Fruit fly (Drosophila melanogaster) whole organism, adult: ENCODE results near the gene CG13287.

Experiments used
- CG11617 ChIP-seq: fragments of 200-800 bp; sonication (Bioruptor generic); optimal IDR thresholded peaks from 2 replicates; lab custom pipeline; 2017; ENCODE audit warnings: mild to moderate bottlenecking, missing biosample characterization, missing genetic modification reagents, missing genetic modification characterization
- CG12768 ChIP-seq: fragments of 200-800 bp; sonication (Bioruptor generic); optimal IDR thresholded peaks from 2 replicates; lab custom pipeline; 2017; ENCODE audit warnings: missing biosample characterization, missing genetic modification characterization, mild to moderate bottlenecking, moderate library complexity, missing genetic modification reagents
- CG14711 ChIP-seq: fragments of 200-800 bp; sonication (Bioruptor generic); optimal IDR thresholded peaks from 2 replicates; lab custom pipeline; 2018; ENCODE audit warnings: missing biosample characterization, mild to moderate bottlenecking, missing genetic modification characterization, moderate library complexity
- CG1620 ChIP-seq: fragments of 200-800 bp; sonication (Bioruptor generic); optimal IDR thresholded peaks from 2 replicates; lab custom pipeline; 2016; ENCODE audit warnings: missing biosample characterization, missing genetic modification characterization
- CG33017 ChIP-seq: fragments of 200-800 bp; sonication (Bioruptor generic); optimal IDR thresholded peaks from 2 replicates; lab custom pipeline; 2018; ENCODE audit warnings: missing biosample characterization, mild to moderate bottlenecking, missing genetic modification characterization, moderate library complexity
- CG5204 ChIP-seq: fragments of 200-800 bp; sonication (Bioruptor generic); optimal IDR thresholded peaks from 2 replicates; lab custom pipeline; 2016; ENCODE audit warnings: missing biosample characterization, missing genetic modification characterization
- CG7045 ChIP-seq: fragments of 200-800 bp; sonication (Bioruptor generic); optimal IDR thresholded peaks from 2 replicates; lab custom pipeline; 2017; ENCODE audit warnings: missing biosample characterization, mild to moderate bottlenecking, missing genetic modification characterization
- CG7101 ChIP-seq: fragments of 200-800 bp; sonication (Bioruptor generic); optimal IDR thresholded peaks from 2 replicates; lab custom pipeline; 2018; ENCODE audit warnings: missing biosample characterization, mild to moderate bottlenecking, missing genetic modification characterization, moderate library complexity
- Clk ChIP-seq: fragments of 200-800 bp; sonication (Bioruptor generic); optimal IDR thresholded peaks from 2 replicates; lab custom pipeline; 2017; ENCODE audit warnings: missing biosample characterization, missing genetic modification characterization
- Crg-1 ChIP-seq: fragments of 200-800 bp; sonication (Bioruptor generic); optimal IDR thresholded peaks from 2 replicates; lab custom pipeline; 2016; ENCODE audit warnings: missing biosample characterization, missing genetic modification characterization
- Hr96 ChIP-seq: fragments of 200-800 bp; sonication (Bioruptor generic); optimal IDR thresholded peaks from 2 replicates; lab custom pipeline; 2016; ENCODE audit warnings: missing biosample characterization, missing genetic modification characterization
- Mnt ChIP-seq: fragments of 200-800 bp; sonication (Bioruptor generic); optimal IDR thresholded peaks from 2 replicates; lab custom pipeline; 2016; ENCODE audit warnings: missing biosample characterization, mild to moderate bottlenecking, missing genetic modification characterization
- bab1 ChIP-seq: fragments of 200-800 bp; sonication (Bioruptor generic); optimal IDR thresholded peaks from 3 replicates; lab custom pipeline; 2019; ENCODE audit warnings: missing biosample characterization, mild to moderate bottlenecking, missing genetic modification characterization, moderate library complexity
- cic ChIP-seq: fragments of 200-800 bp; sonication (Bioruptor generic); optimal IDR thresholded peaks from 2 replicates; lab custom pipeline; 2017; ENCODE audit warnings: missing biosample characterization, mild to moderate bottlenecking, missing genetic modification characterization, moderate library complexity
- cnc ChIP-seq, 2 experiments: fragments of >200 bp; optimal IDR thresholded peaks; 2 replicates each; lab custom pipeline; 2017
- kay ChIP-seq: fragments of 200-800 bp; sonication (Bioruptor generic); peaks from one replicate; lab custom pipeline; 2016; ENCODE audit warnings: missing biosample characterization, missing genetic modification characterization, borderline replicate concordance
- ovo ChIP-seq: fragments of 200-800 bp; sonication (Bioruptor generic); optimal IDR thresholded peaks from 2 replicates; lab custom pipeline; 2016; ENCODE audit warnings: missing biosample characterization, missing genetic modification characterization
- pad ChIP-seq: fragments of 200-800 bp; sonication (Bioruptor generic); optimal IDR thresholded peaks from 3 replicates; lab custom pipeline; 2017; ENCODE audit warnings: missing biosample characterization, missing genetic modification characterization, mild to moderate bottlenecking, moderate library complexity, missing genetic modification reagents
- tj ChIP-seq: fragments of 200-800 bp; sonication (Bioruptor generic); optimal IDR thresholded peaks from 3 replicates; lab custom pipeline; 2017; ENCODE audit warnings: missing biosample characterization, mild to moderate bottlenecking, missing genetic modification characterization, moderate library complexity
- toe ChIP-seq: fragments of 200-800 bp; sonication (Bioruptor generic); optimal IDR thresholded peaks from 2 replicates; lab custom pipeline; 2016; ENCODE audit warnings: missing biosample characterization, missing genetic modification characterization

CG13287 gene

DNA sequence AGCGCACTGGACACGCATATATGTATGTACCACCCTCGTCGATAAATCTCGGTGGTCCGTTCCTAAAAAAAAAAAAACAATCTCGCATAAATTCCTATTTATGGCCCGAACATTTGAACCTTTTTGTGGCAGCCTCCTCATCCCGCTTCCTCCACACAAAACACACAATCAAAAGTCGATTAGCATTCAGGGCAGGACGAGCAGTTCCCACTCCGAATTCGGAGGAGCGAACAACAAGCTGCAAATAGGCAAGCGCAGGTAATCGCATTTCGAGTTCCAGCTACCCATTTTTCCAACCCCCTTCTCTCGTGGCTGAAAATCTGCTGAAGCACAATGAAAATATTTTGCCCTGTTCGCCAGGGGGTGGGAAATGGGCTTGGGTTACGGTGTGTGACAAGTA lies 9.7 kb downstream of the CG13287 start:
- TF ChIP-seq CG7101 (tag; lab: Kevin White, UChicago) (no peak), cnc (optimal IDR thresholded peaks at IDR 0.05; lab: Kevin White, UChicago) (no peak), kay (GFP tag; lab: Kevin White, UChicago) (no peak), CG11617 (GFP tag; lab: Kevin White, UChicago) (no peak), ovo (no peak), bab1 (no peak)

DNA sequence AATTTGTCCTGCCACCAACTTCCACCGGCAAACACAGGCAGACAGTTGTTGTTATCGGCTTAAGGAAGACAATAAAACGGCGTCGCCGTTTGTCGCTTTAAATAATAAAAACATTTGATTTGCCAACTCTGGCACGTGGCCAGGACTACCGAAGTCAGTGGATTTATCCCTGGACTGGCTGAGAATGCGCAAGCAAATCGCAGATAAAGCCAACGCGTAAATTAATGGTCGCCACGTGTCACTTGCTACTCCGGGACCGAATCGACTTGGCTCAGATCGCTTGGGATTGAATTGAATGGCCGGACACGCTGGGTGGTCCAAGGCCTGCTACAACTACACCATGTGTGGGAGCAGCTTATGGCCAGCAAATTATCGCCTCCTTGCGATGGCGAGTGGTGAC lies 11.0 kb downstream of the CG13287 start:
- TF ChIP-seq CG12768 (GFP tag; lab: Kevin White, UChicago), result no peak
- TF ChIP-seq toe (GFP tag; lab: Kevin White, UChicago), result no peak
- TF ChIP-seq cnc (optimal IDR thresholded peaks at IDR 0.05; lab: Kevin White, UChicago), result no peak
- TF ChIP-seq CG11617 (GFP tag; lab: Kevin White, UChicago), result no peak
- no peak for TF ChIP-seq pad (GFP tag; lab: Kevin White, UChicago)
- TF ChIP-seq Mnt (GFP tag; lab: Kevin White, UChicago), result no peak
- TF ChIP-seq cic (GFP tag; lab: Kevin White, UChicago), result no peak
- TF ChIP-seq ovo, result no peak
- TF ChIP-seq CG33017 (tag; lab: Kevin White, UChicago), result no peak
- no peak for TF ChIP-seq CG7101 (tag; lab: Kevin White, UChicago)
- TF ChIP-seq Crg-1 (GFP tag; lab: Kevin White, UChicago), result no peak
- TF ChIP-seq CG7045, result no peak
- TF ChIP-seq kay (GFP tag; lab: Kevin White, UChicago), result no peak
- TF ChIP-seq Hr96 (GFP tag; lab: Kevin White, UChicago), result no peak
- no peak for TF ChIP-seq CG5204 (GFP tag; lab: Kevin White, UChicago)
- TF ChIP-seq tj (GFP tag; lab: Kevin White, UChicago), result no peak
- no peak for TF ChIP-seq Clk (GFP tag; lab: Kevin White, UChicago)
- no peak for TF ChIP-seq CG14711
- no peak for TF ChIP-seq bab1
- no peak for TF ChIP-seq CG1620 (GFP tag; lab: Kevin White, UChicago)

DNA sequence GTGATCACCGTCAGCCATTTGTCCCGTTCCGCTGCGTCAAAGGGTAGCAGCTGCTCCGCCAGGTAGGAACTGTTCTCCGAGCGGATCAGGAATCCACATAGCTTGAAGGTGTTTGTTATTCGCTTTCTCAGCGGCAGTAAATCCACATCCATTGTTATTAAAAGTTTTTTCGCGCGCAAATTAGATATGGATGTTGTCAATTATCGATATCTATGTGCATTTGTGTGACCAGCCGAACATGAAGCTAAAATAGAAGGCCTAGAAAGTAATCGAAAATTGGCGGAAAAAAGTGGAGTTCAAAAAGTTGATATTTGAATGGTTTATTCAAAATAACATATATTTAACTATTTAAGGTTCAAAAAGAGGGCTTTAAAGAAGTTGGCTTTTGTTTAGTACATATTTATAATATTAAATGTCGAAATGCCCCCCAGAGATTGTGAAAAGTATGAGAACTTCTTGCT lies 15.2 kb downstream of the CG13287 start, which contains the start of the genes PolE2 and CG5592:
Gene PolE2 (minus strand): TSS at position 208 of the 461 bp plus-strand sequence.
Gene CG5592 (plus strand): TSS at position 411 of the 461 bp plus-strand sequence.
- TF ChIP-seq bab1 (peak; percentile 21), CG7045 (no peak)

DNA sequence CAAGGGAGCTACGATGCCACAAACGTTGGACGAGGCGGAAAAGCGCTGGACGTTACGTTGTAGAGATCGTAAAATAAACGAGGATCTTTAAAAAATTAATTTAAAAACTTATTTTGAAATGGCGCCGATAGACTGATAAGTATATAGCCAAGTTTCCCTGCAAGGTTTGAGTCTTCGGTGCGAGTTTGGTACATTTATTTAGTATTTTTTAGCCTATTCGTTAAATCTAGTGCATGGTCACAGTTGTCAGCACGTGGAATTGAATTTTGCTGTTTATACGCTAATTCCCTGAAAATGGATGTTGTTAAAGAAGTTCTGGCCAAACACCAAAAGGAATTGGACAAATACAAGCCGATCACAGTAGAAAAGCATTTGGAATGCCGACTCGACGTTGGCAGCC lies 17.2 kb downstream of the CG13287 start, which contains the start of gene CG32409:
Gene CG32409 (plus strand): TSS at position 224 of the 400 bp plus-strand sequence.
- peak; percentile 98 for TF ChIP-seq Mnt (GFP tag; lab: Kevin White, UChicago)
- TF ChIP-seq Crg-1 (GFP tag; lab: Kevin White, UChicago), result no peak
- no peak for TF ChIP-seq cic (GFP tag; lab: Kevin White, UChicago)
- TF ChIP-seq CG7045, result no peak

DNA sequence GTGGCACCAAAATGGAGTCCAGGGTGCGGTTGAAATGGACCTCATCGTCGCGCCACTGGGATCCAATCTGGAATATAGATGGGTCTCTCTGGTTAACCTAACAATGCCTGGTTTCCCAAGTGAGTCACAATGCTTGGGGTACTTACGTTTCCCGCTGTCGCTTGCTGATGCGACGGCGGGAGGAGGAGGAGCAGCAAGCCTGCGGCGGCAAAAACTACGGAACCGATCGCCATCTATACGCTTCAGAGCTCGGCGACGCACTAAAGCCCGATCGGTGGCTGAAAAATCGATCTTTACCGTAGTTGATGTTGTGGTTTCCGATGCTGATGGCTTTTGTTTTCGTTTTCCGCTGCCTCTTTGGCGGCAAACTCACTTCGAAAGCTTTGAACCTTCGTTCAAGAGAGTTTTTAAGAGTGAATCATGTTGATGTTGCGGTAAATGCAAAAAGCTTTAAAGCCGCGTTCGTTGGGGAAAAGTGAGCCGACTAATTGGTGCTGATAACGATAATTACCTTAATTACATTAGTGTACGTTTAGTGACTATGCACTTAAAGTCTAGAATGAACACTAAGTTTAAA lies 20.2 kb downstream of the CG13287 start, which contains the start of gene QC:
Gene QC (minus strand): TSS at position 268 of the 577 bp plus-strand sequence.
- peak; percentile 50 for TF ChIP-seq pad (GFP tag; lab: Kevin White, UChicago)
- TF ChIP-seq toe (GFP tag; lab: Kevin White, UChicago), result no peak
- no peak for TF ChIP-seq Hr96 (GFP tag; lab: Kevin White, UChicago)
- no peak for TF ChIP-seq Crg-1 (GFP tag; lab: Kevin White, UChicago)
- TF ChIP-seq ovo, result peak; percentile 16

DNA sequence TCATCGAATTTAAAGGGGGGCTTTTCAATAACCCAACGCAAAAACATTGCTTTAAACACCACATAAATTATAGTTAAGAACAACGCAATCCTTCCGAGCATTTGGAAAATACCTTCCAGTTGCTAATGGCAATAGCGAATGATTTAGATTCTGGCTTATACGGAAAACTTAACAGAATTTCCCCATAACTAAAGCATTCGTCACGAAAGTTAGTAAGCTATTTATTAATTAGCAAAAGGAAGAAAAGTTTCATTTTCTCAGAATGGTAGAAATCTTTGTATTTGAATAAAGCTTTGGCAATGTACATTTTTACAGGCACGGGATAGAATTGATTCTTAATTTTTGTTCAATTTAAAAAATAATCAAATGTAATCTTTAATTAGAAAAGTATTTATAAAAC lies 21.9 kb downstream of the CG13287 start, which contains the start of gene CG32413:
Gene CG32413 (minus strand): TSS at position 101 of the 400 bp plus-strand sequence.
- no peak for TF ChIP-seq Mnt (GFP tag; lab: Kevin White, UChicago)
- TF ChIP-seq CG12768 (GFP tag; lab: Kevin White, UChicago), result no peak
- no peak for TF ChIP-seq CG7045
- TF ChIP-seq CG7101 (tag; lab: Kevin White, UChicago), result no peak
- TF ChIP-seq CG11617 (GFP tag; lab: Kevin White, UChicago), result no peak
- TF ChIP-seq CG5204 (GFP tag; lab: Kevin White, UChicago), result no peak
- no peak for TF ChIP-seq pad (GFP tag; lab: Kevin White, UChicago)
- no peak for TF ChIP-seq toe (GFP tag; lab: Kevin White, UChicago)
- TF ChIP-seq kay (GFP tag; lab: Kevin White, UChicago), result no peak
- TF ChIP-seq Hr96 (GFP tag; lab: Kevin White, UChicago), result no peak
- no peak for TF ChIP-seq CG33017 (tag; lab: Kevin White, UChicago)
- TF ChIP-seq CG1620 (GFP tag; lab: Kevin White, UChicago), result no peak
- TF ChIP-seq Crg-1 (GFP tag; lab: Kevin White, UChicago), result no peak
- no peak for TF ChIP-seq cic (GFP tag; lab: Kevin White, UChicago)

DNA sequence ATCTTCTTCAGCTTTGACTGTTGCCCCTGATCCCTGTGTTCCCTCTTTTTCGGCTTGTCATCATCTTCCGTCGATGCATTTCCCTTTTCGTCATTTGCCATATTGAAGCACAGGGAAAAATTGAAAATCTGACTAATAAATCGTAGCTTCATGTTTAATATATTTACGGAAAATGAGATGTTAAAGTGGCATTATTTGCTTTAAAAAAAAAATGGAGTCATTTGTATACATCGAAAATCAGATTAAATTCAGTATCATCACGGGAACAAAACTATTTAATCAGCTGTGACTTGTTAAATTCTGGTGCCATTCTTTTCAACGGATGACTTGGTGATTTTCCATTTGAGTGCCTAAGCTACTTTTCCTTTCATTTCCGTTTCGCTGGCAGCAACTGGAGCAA lies 24.5 kb downstream of the CG13287 start, which contains the start of gene CG10486:
Gene CG10486 (minus strand): TSS at position 101 of the 400 bp plus-strand sequence.
- TF ChIP-seq cic (GFP tag; lab: Kevin White, UChicago), result no peak
- no peak for TF ChIP-seq Clk (GFP tag; lab: Kevin White, UChicago)
- TF ChIP-seq CG11617 (GFP tag; lab: Kevin White, UChicago), result no peak
- no peak for TF ChIP-seq toe (GFP tag; lab: Kevin White, UChicago)
- TF ChIP-seq Crg-1 (GFP tag; lab: Kevin White, UChicago), result no peak
- TF ChIP-seq CG7045, result no peak
- no peak for TF ChIP-seq CG14711
- TF ChIP-seq CG33017 (tag; lab: Kevin White, UChicago), result no peak
- TF ChIP-seq kay (GFP tag; lab: Kevin White, UChicago), result no peak
- no peak for TF ChIP-seq Hr96 (GFP tag; lab: Kevin White, UChicago)
- TF ChIP-seq CG7101 (tag; lab: Kevin White, UChicago), result no peak
